Worm (Caenorhabditis elegans): ENCODE results near the gene vamp-7.
A peak's percentile ranks its signal among the peaks of the same experiment; 100 is the strongest.

vamp-7 gene

ce11 chrIV:2656400-2657139 lies 48.7 kb downstream of the vamp-7 start (continued):
- no peak for TF ChIP-seq T26A8.4 (GFP tag; IDR thresholded peaks at IDR 0.05)
- 0 out of 2 replicates have a peak, but pooled peaks have one; percentile 37 for TF ChIP-seq zfp-3 (GFP tag; conservative IDR thresholded peaks at IDR 0.05)
- TF ChIP-seq ZK337.2 (GFP tag; IDR thresholded peaks at IDR 0.05), result no peak
- TF ChIP-seq hlh-30 (tag; optimal IDR thresholded peaks at IDR 0.05; ENCODE audit: insufficient read depth), result no peak
- TF ChIP-seq nhr-42 (GFP tag; IDR thresholded peaks at IDR 0.05), result no peak
- no peak for TF ChIP-seq F44E2.7 (GFP tag; IDR thresholded peaks at IDR 0.05)
- TF ChIP-seq Y5F2A.4 (GFP tag; optimal IDR thresholded peaks at IDR 0.05), result no peak
- TF ChIP-seq aha-1 (tag), result peak; percentile 37
- TF ChIP-seq pqm-1 (tag; optimal IDR thresholded peaks at IDR 0.05), result no peak
- TF ChIP-seq ceh-62 (tag; optimal IDR thresholded peaks at IDR 0.05), result no peak
- 0 out of 2 replicates have a peak, but pooled peaks have one; percentile 15 for TF ChIP-seq Y48G9A.11 (GFP tag; IDR thresholded peaks at IDR 0.05)
- TF ChIP-seq lin-39 (tag; optimal IDR thresholded peaks at IDR 0.05), result no peak
- TF ChIP-seq F26F4.8 (GFP tag; conservative IDR thresholded peaks at IDR 0.05), result no peak
- peak; percentile 26 for TF ChIP-seq fkh-10 (GFP tag; optimal IDR thresholded peaks at IDR 0.05)
- TF ChIP-seq nhr-237 (tag; optimal IDR thresholded peaks at IDR 0.05), result no peak
- TF ChIP-seq ceh-20 (GFP tag; IDR thresholded peaks at IDR 0.05), result no peak
- TF ChIP-seq saeg-2 (GFP tag; IDR thresholded peaks at IDR 0.05), result no peak
- no peak for TF ChIP-seq aly-2 (tag; optimal IDR thresholded peaks at IDR 0.05)
- no peak for TF ChIP-seq zip-11 (GFP tag; IDR thresholded peaks at IDR 0.05)
- no peak for TF ChIP-seq lin-15B (tag; optimal IDR thresholded peaks at IDR 0.05)
- no peak for TF ChIP-seq dmd-9 (GFP tag; IDR thresholded peaks at IDR 0.05)
- TF ChIP-seq mdt-29 (GFP tag; IDR thresholded peaks at IDR 0.05), result 0 out of 2 replicates have a peak, but pooled peaks have one; percentile 9
- no peak for TF ChIP-seq skn-1 (tag; optimal IDR thresholded peaks at IDR 0.05)
- no peak for TF ChIP-seq sdz-12 (GFP tag; optimal IDR thresholded peaks at IDR 0.05)
- TF ChIP-seq dmd-6 (GFP tag; IDR thresholded peaks at IDR 0.05), result no peak
- TF ChIP-seq nhr-77 (tag; optimal IDR thresholded peaks at IDR 0.05), result no peak
- no peak for TF ChIP-seq lsy-2 (tag; optimal IDR thresholded peaks at IDR 0.05)

ce11 chrIV:2657307-2657706 lies 49.5 kb downstream of the vamp-7 start:
- peak; percentile 72 for TF ChIP-seq snpc-1.2 (GFP tag; IDR thresholded peaks at IDR 0.05)
- TF ChIP-seq daf-19 (GFP tag; conservative IDR thresholded peaks at IDR 0.05), result peak; percentile 80
- 0 out of 2 replicates have a peak, but pooled peaks have one; percentile 69 for TF ChIP-seq nhr-41 (GFP tag; IDR thresholded peaks at IDR 0.05)
- TF ChIP-seq F49E8.2 (tag; optimal IDR thresholded peaks at IDR 0.05; ENCODE audit: borderline replicate concordance), result no peak
- TF ChIP-seq nhr-102 (tag; optimal IDR thresholded peaks at IDR 0.05), result peak; percentile 13
- peak; percentile 90; the same call in 1 of the 2 replicates for TF ChIP-seq F44E2.7 (GFP tag; IDR thresholded peaks at IDR 0.05)
- TF ChIP-seq ama-1 (optimal IDR thresholded peaks at IDR 0.05), result no peak
- peak; percentile 78; the same call in 1 of the 2 replicates for TF ChIP-seq pha-4 (GFP tag; IDR thresholded peaks at IDR 0.05)
- no peak for TF ChIP-seq pha-4 (tag; optimal IDR thresholded peaks at IDR 0.05)
- no peak for TF ChIP-seq hlh-30 (tag; optimal IDR thresholded peaks at IDR 0.05; ENCODE audit: insufficient read depth)
- TF ChIP-seq spr-3 (GFP tag; optimal IDR thresholded peaks at IDR 0.05), result peak; percentile 14
- peak; percentile 67 for TF ChIP-seq mes-2 (tag; optimal IDR thresholded peaks at IDR 0.05; ENCODE audit: poor library complexity, severe bottlenecking)
- peak; percentile 78; the same call in 1 of the 2 replicates for TF ChIP-seq Y75B8A.6 (GFP tag; IDR thresholded peaks at IDR 0.05)
- TF ChIP-seq set-16 (GFP tag; IDR thresholded peaks at IDR 0.05), result no peak
- peak; percentile 83 for TF ChIP-seq F26F4.8 (GFP tag; conservative IDR thresholded peaks at IDR 0.05)
- TF ChIP-seq D1046.2 (GFP tag; IDR thresholded peaks at IDR 0.05), result peak; percentile 58; the same call in 1 of the 2 replicates
- no peak for TF ChIP-seq zfp-3 (GFP tag; conservative IDR thresholded peaks at IDR 0.05)
- TF ChIP-seq arid-1 (GFP tag; conservative IDR thresholded peaks at IDR 0.05), result peak; percentile 65; the same call in 1 of the 2 replicates
- TF ChIP-seq hmg-1.1 (GFP tag; IDR thresholded peaks at IDR 0.05), result peak; percentile 44; the same call in 1 of the 2 replicates
- 0 out of 2 replicates have a peak, but pooled peaks have one; percentile 12 for TF ChIP-seq T26A8.4 (GFP tag; IDR thresholded peaks at IDR 0.05)
- TF ChIP-seq madf-9 (GFP tag; conservative IDR thresholded peaks at IDR 0.05), result peak; percentile 63; the same call in 1 of the 2 replicates
- peak; percentile 82 for TF ChIP-seq Y48G9A.11 (GFP tag; IDR thresholded peaks at IDR 0.05)
- no peak for TF ChIP-seq egl-27 (tag; optimal IDR thresholded peaks at IDR 0.05)
- no peak for TF ChIP-seq nhr-28 (tag; optimal IDR thresholded peaks at IDR 0.05)
- 0 out of 2 replicates have a peak, but pooled peaks have one; percentile 36 for TF ChIP-seq nhr-42 (GFP tag; IDR thresholded peaks at IDR 0.05)
- TF ChIP-seq tra-1 (GFP tag; IDR thresholded peaks at IDR 0.05), result peak; percentile 33; the same call in 1 of the 2 replicates
- peak; percentile 27 for TF ChIP-seq Y5F2A.4 (GFP tag; optimal IDR thresholded peaks at IDR 0.05)
- TF ChIP-seq nhr-111 (GFP tag; optimal IDR thresholded peaks at IDR 0.05), result no peak
- TF ChIP-seq jun-1 (tag; optimal IDR thresholded peaks at IDR 0.05), result no peak

All from whole organism, L4 larva.